Worm (Caenorhabditis elegans): ENCODE data around the gene sorb-1.

sorb-1 gene

ce11 chrIV:13774578-13774977, 24.4 kb downstream of the sorb-1 start, which contains the start of gene Y45F10D.2:
Gene Y45F10D.2 (minus strand): TSS chrIV:13774678.
- no peak for TF ChIP-seq flt-1 (GFP tag; IDR thresholded peaks at IDR 0.05)
- no peak for TF ChIP-seq ref-1 (GFP tag; conservative IDR thresholded peaks at IDR 0.05)
- no peak for TF ChIP-seq cog-1 (tag; optimal IDR thresholded peaks at IDR 0.05)
- no peak for TF ChIP-seq ztf-23 (GFP tag; IDR thresholded peaks at IDR 0.05)
- TF ChIP-seq med-1 (GFP tag; optimal IDR thresholded peaks at IDR 0.05; ENCODE audit: insufficient read depth), result no peak
- TF ChIP-seq klf-2 (GFP tag; conservative IDR thresholded peaks at IDR 0.05), result no peak
- TF ChIP-seq T22C8.4 (GFP tag; IDR thresholded peaks at IDR 0.05), result no peak
- no peak for TF ChIP-seq tab-1 (GFP tag; IDR thresholded peaks at IDR 0.05)
- TF ChIP-seq ztf-29 (GFP tag; IDR thresholded peaks at IDR 0.05), result no peak

ce11 chrIV:13776115-13776514, 26.0 kb downstream of the sorb-1 start, which contains the start of gene Y45F10D.16:
Gene Y45F10D.16 (plus strand): TSS chrIV:13776415.
- no peak for TF ChIP-seq tab-1 (GFP tag; IDR thresholded peaks at IDR 0.05)
- no peak for TF ChIP-seq ztf-29 (GFP tag; IDR thresholded peaks at IDR 0.05)
- no peak for TF ChIP-seq T22C8.4 (GFP tag; IDR thresholded peaks at IDR 0.05)
- TF ChIP-seq cog-1 (tag; optimal IDR thresholded peaks at IDR 0.05), result no peak
- no peak for TF ChIP-seq klf-2 (GFP tag; conservative IDR thresholded peaks at IDR 0.05)
- TF ChIP-seq ref-1 (GFP tag; conservative IDR thresholded peaks at IDR 0.05), result no peak
- no peak for TF ChIP-seq flt-1 (GFP tag; IDR thresholded peaks at IDR 0.05)
- TF ChIP-seq ztf-23 (GFP tag; IDR thresholded peaks at IDR 0.05), result no peak
- TF ChIP-seq med-1 (GFP tag; optimal IDR thresholded peaks at IDR 0.05; ENCODE audit: insufficient read depth), result no peak

ce11 chrIV:13776745-13777144, 26.6 kb downstream of the sorb-1 start:
- TF ChIP-seq ztf-23 (GFP tag; IDR thresholded peaks at IDR 0.05) (no peak), ztf-29 (GFP tag; IDR thresholded peaks at IDR 0.05) (no peak), T22C8.4 (GFP tag; IDR thresholded peaks at IDR 0.05) (no peak), tab-1 (GFP tag; IDR thresholded peaks at IDR 0.05) (no peak), klf-2 (GFP tag; conservative IDR thresholded peaks at IDR 0.05) (no peak), ref-1 (GFP tag; conservative IDR thresholded peaks at IDR 0.05) (no peak), cog-1 (tag; optimal IDR thresholded peaks at IDR 0.05) (no peak), med-1 (GFP tag; optimal IDR thresholded peaks at IDR 0.05; ENCODE audit: insufficient read depth) (no peak), flt-1 (GFP tag; IDR thresholded peaks at IDR 0.05) (no peak)

ce11 chrIV:13777480-13777879, 27.3 kb downstream of the sorb-1 start, which contains the start of gene rpl-18:
Gene rpl-18 (plus strand): TSS chrIV:13777865.
- TF ChIP-seq med-1 (GFP tag; optimal IDR thresholded peaks at IDR 0.05; ENCODE audit: insufficient read depth) (no peak), flt-1 (GFP tag; IDR thresholded peaks at IDR 0.05) (no peak), cog-1 (tag; optimal IDR thresholded peaks at IDR 0.05) (no peak), ztf-29 (GFP tag; IDR thresholded peaks at IDR 0.05) (no peak), ztf-23 (GFP tag; IDR thresholded peaks at IDR 0.05) (no peak), T22C8.4 (GFP tag; IDR thresholded peaks at IDR 0.05) (no peak), ref-1 (GFP tag; conservative IDR thresholded peaks at IDR 0.05) (no peak), klf-2 (GFP tag; conservative IDR thresholded peaks at IDR 0.05) (no peak), tab-1 (GFP tag; IDR thresholded peaks at IDR 0.05) (no peak)

ce11 chrIV:13778710-13779109, 28.6 kb downstream of the sorb-1 start, which contains the start of gene gly-10:
Gene gly-10 (plus strand): TSS chrIV:13779096.
- TF ChIP-seq flt-1 (GFP tag; IDR thresholded peaks at IDR 0.05) (no peak), klf-2 (GFP tag; conservative IDR thresholded peaks at IDR 0.05) (no peak), ref-1 (GFP tag; conservative IDR thresholded peaks at IDR 0.05) (no peak), ztf-23 (GFP tag; IDR thresholded peaks at IDR 0.05) (no peak), tab-1 (GFP tag; IDR thresholded peaks at IDR 0.05) (no peak)

ce11 chrIV:13782319-13782718, 32.2 kb downstream of the sorb-1 start:
- TF ChIP-seq flt-1 (GFP tag; IDR thresholded peaks at IDR 0.05) (no peak), ztf-23 (GFP tag; IDR thresholded peaks at IDR 0.05) (no peak), T22C8.4 (GFP tag; IDR thresholded peaks at IDR 0.05) (no peak), med-1 (GFP tag; optimal IDR thresholded peaks at IDR 0.05; ENCODE audit: insufficient read depth) (no peak)

ce11 chrIV:13783237-13784012, 33.3 kb downstream of the sorb-1 start, which contains the start of gene iscu-1:
Gene iscu-1 (plus strand): TSS chrIV:13783962.
- no peak for TF ChIP-seq ref-1 (GFP tag; conservative IDR thresholded peaks at IDR 0.05)
- TF ChIP-seq med-1 (GFP tag; optimal IDR thresholded peaks at IDR 0.05; ENCODE audit: insufficient read depth), result no peak
- TF ChIP-seq ztf-29 (GFP tag; IDR thresholded peaks at IDR 0.05), result peak; percentile 73; the same call in 1 of the 2 replicates
- no peak for TF ChIP-seq flt-1 (GFP tag; IDR thresholded peaks at IDR 0.05)

- TF ChIP-seq tab-1 (GFP tag; IDR thresholded peaks at IDR 0.05), result no peak
These were observed 34.6 kb downstream of the sorb-1 start for ce11 chrIV:13784774-13785173.

ce11 chrIV:13785545-13785944, 35.4 kb downstream of the sorb-1 start, which contains the start of gene lact-9:
Gene lact-9 (minus strand): TSS chrIV:13785645.
- no peak for TF ChIP-seq T22C8.4 (GFP tag; IDR thresholded peaks at IDR 0.05)
- no peak for TF ChIP-seq ztf-29 (GFP tag; IDR thresholded peaks at IDR 0.05)
- TF ChIP-seq klf-2 (GFP tag; conservative IDR thresholded peaks at IDR 0.05), result no peak
- TF ChIP-seq cog-1 (tag; optimal IDR thresholded peaks at IDR 0.05), result no peak
- TF ChIP-seq flt-1 (GFP tag; IDR thresholded peaks at IDR 0.05), result no peak
- TF ChIP-seq ztf-23 (GFP tag; IDR thresholded peaks at IDR 0.05), result no peak
- TF ChIP-seq ref-1 (GFP tag; conservative IDR thresholded peaks at IDR 0.05), result no peak
- TF ChIP-seq med-1 (GFP tag; optimal IDR thresholded peaks at IDR 0.05; ENCODE audit: insufficient read depth), result no peak

- no peak for TF ChIP-seq ztf-29 (GFP tag; IDR thresholded peaks at IDR 0.05)
- TF ChIP-seq ref-1 (GFP tag; conservative IDR thresholded peaks at IDR 0.05), result no peak
- no peak for TF ChIP-seq ztf-23 (GFP tag; IDR thresholded peaks at IDR 0.05)
- no peak for TF ChIP-seq tab-1 (GFP tag; IDR thresholded peaks at IDR 0.05)
- no peak for TF ChIP-seq med-1 (GFP tag; optimal IDR thresholded peaks at IDR 0.05; ENCODE audit: insufficient read depth)
- no peak for TF ChIP-seq cog-1 (tag; optimal IDR thresholded peaks at IDR 0.05)
- no peak for TF ChIP-seq klf-2 (GFP tag; conservative IDR thresholded peaks at IDR 0.05)
- TF ChIP-seq T22C8.4 (GFP tag; IDR thresholded peaks at IDR 0.05), result no peak
- no peak for TF ChIP-seq flt-1 (GFP tag; IDR thresholded peaks at IDR 0.05)
These were observed 36.6 kb downstream of the sorb-1 start, which contains the start of gene icap-1 for ce11 chrIV:13786690-13787089. Gene icap-1 (minus strand): TSS chrIV:13786961.

All from whole organism, midembryonic.